Fruit fly (Drosophila melanogaster) whole organism, embryonic: ENCODE data around the gene Pebp1.

Source experiments
- Blimp-1 ChIP-seq: fragments of 200-800 bp; sonication (Bioruptor generic); optimal IDR thresholded peaks from 3 replicates; lab custom pipeline; 2018; ENCODE audit warnings: missing biosample characterization, missing genetic modification characterization, mild to moderate bottlenecking, moderate library complexity, missing genetic modification reagents
- CG10543 ChIP-seq: fragments of 200-800 bp; sonication (Bioruptor generic); optimal IDR thresholded peaks from 3 replicates; lab custom pipeline; 2017; ENCODE audit warnings: missing biosample characterization, mild to moderate bottlenecking, missing genetic modification characterization, moderate library complexity
- CG10565 ChIP-seq: fragments of 200-800 bp; sonication (Bioruptor generic); optimal IDR thresholded peaks from 3 replicates; lab custom pipeline; 2016; ENCODE audit warnings: missing biosample characterization, mild to moderate bottlenecking, missing genetic modification characterization
- CG11085 ChIP-seq: fragments of 200-800 bp; sonication (Bioruptor generic); IDR thresholded peaks from 2 replicates; pipeline ENCODE4 v1.3.6; 2022; ENCODE audit warnings: missing biosample characterization, missing genetic modification characterization
- CG12155 ChIP-seq: fragments of 200-800 bp; sonication (Bioruptor generic); optimal IDR thresholded peaks from 3 replicates; lab custom pipeline; 2016; ENCODE audit warnings: missing biosample characterization, missing genetic modification characterization
- CG13624 ChIP-seq: fragments of 200-800 bp; sonication (Bioruptor generic); optimal IDR thresholded peaks from 2 replicates; lab custom pipeline; 2016; ENCODE audit warnings: missing biosample characterization, missing genetic modification characterization
- CG13894 ChIP-seq: fragments of 200-800 bp; sonication (Bioruptor generic); optimal IDR thresholded peaks from 3 replicates; lab custom pipeline; 2018; ENCODE audit warnings: missing biosample characterization, mild to moderate bottlenecking, missing genetic modification characterization, moderate library complexity
- CG14050 ChIP-seq: fragments of 200-800 bp; sonication (Bioruptor generic); IDR thresholded peaks from 3 replicates; pipeline ENCODE4 v1.3.6; 2022; ENCODE audit warnings: missing biosample characterization, missing genetic modification characterization
- CG16863 ChIP-seq: fragments of 200-800 bp; sonication (Bioruptor generic); optimal IDR thresholded peaks from 3 replicates; lab custom pipeline; 2016; ENCODE audit warnings: missing biosample characterization, missing genetic modification characterization
- CG17186 ChIP-seq: fragments of 200-800 bp; sonication (Bioruptor generic); optimal IDR thresholded peaks from 3 replicates; lab custom pipeline; 2017; ENCODE audit warnings: missing biosample characterization, missing genetic modification reagents, missing genetic modification characterization
- CG17568 ChIP-seq: fragments of 200-800 bp; sonication (Bioruptor generic); optimal IDR thresholded peaks from 2 replicates; lab custom pipeline; 2018; ENCODE audit warnings: missing biosample characterization, mild to moderate bottlenecking, missing genetic modification characterization, moderate library complexity
- CG1832 ChIP-seq: fragments of 200-800 bp; sonication (Bioruptor generic); optimal IDR thresholded peaks from 2 replicates; lab custom pipeline; 2017; ENCODE audit warnings: missing biosample characterization, mild to moderate bottlenecking, missing genetic modification characterization, inconsistent platforms
- CG18619 ChIP-seq: fragments of 200-800 bp; sonication (Bioruptor generic); optimal IDR thresholded peaks from 3 replicates; lab custom pipeline; 2017; ENCODE audit warnings: missing biosample characterization, mild to moderate bottlenecking, missing genetic modification characterization
- CG2889 ChIP-seq: fragments of 200-800 bp; sonication (Bioruptor generic); IDR thresholded peaks from 3 replicates; pipeline ENCODE4 v1.3.6; 2022; ENCODE audit warnings: missing biosample characterization, missing genetic modification characterization
- CG3065 ChIP-seq: fragments of 200-800 bp; sonication (Bioruptor generic); optimal IDR thresholded peaks from 2 replicates; lab custom pipeline; 2016; ENCODE audit warnings: missing biosample characterization, missing genetic modification characterization
- CG4360 ChIP-seq: fragments of 200-800 bp; sonication (Bioruptor generic); IDR thresholded peaks from 2 replicates; pipeline ENCODE4 v1.3.6; 2022; ENCODE audit warnings: missing biosample characterization, missing genetic modification characterization
- CG6765 ChIP-seq: fragments of 200-800 bp; sonication (Bioruptor generic); optimal IDR thresholded peaks from 3 replicates; lab custom pipeline; 2017; ENCODE audit warnings: missing biosample characterization, mild to moderate bottlenecking, missing genetic modification characterization
- CG6791 ChIP-seq: fragments of 200-800 bp; sonication (Bioruptor generic); IDR thresholded peaks from 3 replicates; pipeline ENCODE4 v1.3.6; 2022; ENCODE audit warnings: missing biosample characterization, missing genetic modification characterization; ENCODE audit not compliant: partially characterized antibody
- CG7745 ChIP-seq: fragments of 200-800 bp; sonication (Bioruptor generic); optimal IDR thresholded peaks from 2 replicates; lab custom pipeline; 2018; ENCODE audit warnings: missing biosample characterization, mild to moderate bottlenecking, missing genetic modification characterization, moderate library complexity
- CG8281 ChIP-seq: fragments of 200-800 bp; sonication (Bioruptor generic); optimal IDR thresholded peaks from 2 replicates; lab custom pipeline; 2018; ENCODE audit warnings: missing biosample characterization, mild to moderate bottlenecking, missing genetic modification characterization, moderate library complexity
- CG8290 ChIP-seq, 3 experiments: fragments of 200-800 bp; sonication (Bioruptor generic); optimal IDR thresholded peaks; 2 replicates each; lab custom pipeline; 2016 to 2019; ENCODE audit warnings: missing biosample characterization in 3 of 3, missing genetic modification characterization in 3 of 3, mild to moderate bottlenecking in 2 of 3, moderate library complexity in 1 of 3
- CG8944 ChIP-seq: fragments of 200-800 bp; sonication (Bioruptor generic); optimal IDR thresholded peaks from 3 replicates; lab custom pipeline; 2016; ENCODE audit warnings: missing biosample characterization, missing genetic modification characterization
- Dad ChIP-seq: fragments of 200-800 bp; sonication (Bioruptor generic); optimal IDR thresholded peaks from 3 replicates; lab custom pipeline; 2016; ENCODE audit warnings: missing biosample characterization, missing genetic modification characterization
- Eip74EF ChIP-seq, 2 experiments: fragments of 200-800 bp in 1 of 2; fragments of >200 bp in 1 of 2; sonication (Bioruptor generic) in 1 of 2; optimal IDR thresholded peaks; 2 replicates each; lab custom pipeline; 2017 to 2019; ENCODE audit warnings: missing biosample characterization in 2 of 2, missing genetic modification characterization in 2 of 2, mild to moderate bottlenecking in 1 of 2, moderate library complexity in 1 of 2
- Gug ChIP-seq: fragments of 200-800 bp; sonication (Bioruptor generic); IDR thresholded peaks from 4 replicates; pipeline ENCODE4 v1.3.6; 2022; ENCODE audit warnings: missing biosample characterization, missing genetic modification characterization
- NFAT ChIP-seq: fragments of 200-800 bp; sonication (Bioruptor generic); IDR thresholded peaks from 2 replicates; pipeline ENCODE4 v1.3.6; 2022; ENCODE audit warnings: missing biosample characterization, missing genetic modification characterization
- NfI ChIP-seq: fragments of 200-800 bp; sonication (Bioruptor generic); optimal IDR thresholded peaks from 3 replicates; lab custom pipeline; 2018; ENCODE audit warnings: missing biosample characterization, mild to moderate bottlenecking, missing genetic modification characterization, moderate library complexity
- Spps ChIP-seq: fragments of 200-800 bp; sonication (Bioruptor generic); optimal IDR thresholded peaks from 2 replicates; lab custom pipeline; 2018; ENCODE audit warnings: missing biosample characterization, mild to moderate bottlenecking, missing genetic modification characterization
- ase ChIP-seq: fragments of 200-800 bp; sonication (Bioruptor generic); IDR thresholded peaks from 3 replicates; pipeline ENCODE4 v1.3.6; 2022; ENCODE audit warnings: missing biosample characterization, missing genetic modification characterization
- bbx ChIP-seq: fragments of 200-800 bp; sonication (Bioruptor generic); IDR thresholded peaks from 2 replicates; pipeline ENCODE4 v1.3.6; 2022; ENCODE audit warnings: missing biosample characterization, missing genetic modification characterization; ENCODE audit not compliant: partially characterized antibody
- ci ChIP-seq: fragments of 200-800 bp; sonication (Bioruptor generic); IDR thresholded peaks from 3 replicates; pipeline ENCODE4 v1.3.6; 2022; ENCODE audit warnings: missing biosample characterization, missing genetic modification characterization
- dm ChIP-seq: fragments of 200-800 bp; sonication (Bioruptor generic); optimal IDR thresholded peaks from 3 replicates; lab custom pipeline; 2016; ENCODE audit warnings: missing biosample characterization, missing genetic modification characterization
- dmrt11E ChIP-seq: fragments of 200-800 bp; sonication (Bioruptor generic); optimal IDR thresholded peaks from 3 replicates; lab custom pipeline; 2018; ENCODE audit warnings: missing biosample characterization, mild to moderate bottlenecking, missing genetic modification characterization, moderate library complexity
- dysf ChIP-seq: fragments of 200-800 bp; sonication (Bioruptor generic); IDR thresholded peaks from 3 replicates; pipeline ENCODE4 v1.3.6; 2022; ENCODE audit warnings: missing biosample characterization, missing genetic modification characterization
- emc ChIP-seq: fragments of 200-800 bp; sonication (Bioruptor generic); optimal IDR thresholded peaks from 2 replicates; lab custom pipeline; 2016; ENCODE audit warnings: missing biosample characterization, missing genetic modification characterization
- esg ChIP-seq: fragments of 200-800 bp; sonication (Bioruptor generic); conservative IDR thresholded peaks from 2 replicates; pipeline ENCODE4 v1.3.6; 2022; ENCODE audit warnings: missing biosample characterization, missing genetic modification characterization
- ham ChIP-seq: fragments of 200-800 bp; sonication (Bioruptor generic); IDR thresholded peaks from 2 replicates; pipeline ENCODE4 v1.3.6; 2022; ENCODE audit warnings: missing biosample characterization, missing genetic modification characterization
- hbn ChIP-seq: fragments of 200-800 bp; sonication (Bioruptor generic); IDR thresholded peaks from 2 replicates; pipeline ENCODE4 v1.3.6; 2022; ENCODE audit warnings: missing biosample characterization, missing genetic modification characterization; ENCODE audit not compliant: partially characterized antibody
- lbe ChIP-seq: fragments of 200-800 bp; sonication (Bioruptor generic); optimal IDR thresholded peaks from 2 replicates; lab custom pipeline; 2016; ENCODE audit warnings: missing biosample characterization, mild to moderate bottlenecking, missing genetic modification characterization
- phol ChIP-seq: fragments of 200-800 bp; sonication (Bioruptor generic); optimal IDR thresholded peaks from 3 replicates; lab custom pipeline; 2018; ENCODE audit warnings: missing biosample characterization, mild to moderate bottlenecking, missing genetic modification characterization, moderate library complexity
- pita ChIP-seq: fragments of 200-800 bp; sonication (Bioruptor generic); optimal IDR thresholded peaks from 2 replicates; lab custom pipeline; 2017; ENCODE audit warnings: missing biosample characterization, mild to moderate bottlenecking, missing genetic modification characterization
- rib ChIP-seq: fragments of 200-800 bp; sonication (Bioruptor generic); IDR thresholded peaks from 2 replicates; pipeline ENCODE4 v1.3.6; 2022; ENCODE audit warnings: missing biosample characterization, missing genetic modification characterization
- salm ChIP-seq: fragments of 200-800 bp; sonication (Bioruptor generic); optimal IDR thresholded peaks from 2 replicates; lab custom pipeline; 2018; ENCODE audit warnings: missing biosample characterization, mild to moderate bottlenecking, missing genetic modification characterization
- scrt ChIP-seq: fragments of 200-800 bp; sonication (Bioruptor generic); optimal IDR thresholded peaks from 2 replicates; lab custom pipeline; 2018; ENCODE audit warnings: missing biosample characterization, mild to moderate bottlenecking, missing genetic modification characterization, moderate library complexity
- sens ChIP-seq: fragments of 200-800 bp; sonication (Bioruptor generic); peaks from one replicate; lab custom pipeline; 2016; ENCODE audit warnings: missing biosample characterization, missing genetic modification characterization
- sob ChIP-seq: fragments of 200-800 bp; sonication (Bioruptor generic); IDR thresholded peaks from 2 replicates; pipeline ENCODE4 v1.3.6; 2022; ENCODE audit warnings: missing biosample characterization, missing genetic modification characterization
- tgo ChIP-seq: fragments of 200-800 bp; sonication (Bioruptor generic); IDR thresholded peaks from 3 replicates; pipeline ENCODE4 v1.3.6; 2022; ENCODE audit warnings: missing biosample characterization, missing genetic modification characterization
- tin ChIP-seq: fragments of 200-800 bp; sonication (Bioruptor generic); optimal IDR thresholded peaks from 3 replicates; lab custom pipeline; 2016; ENCODE audit warnings: missing biosample characterization, missing genetic modification characterization
- tna ChIP-seq: fragments of 200-800 bp; sonication (Bioruptor generic); IDR thresholded peaks from 2 replicates; pipeline ENCODE4 v1.3.6; 2022; ENCODE audit warnings: missing biosample characterization, missing genetic modification characterization; ENCODE audit not compliant: partially characterized antibody
- unpg ChIP-seq: fragments of 200-800 bp; sonication (Bioruptor generic); optimal IDR thresholded peaks from 3 replicates; lab custom pipeline; 2018; ENCODE audit warnings: missing biosample characterization, mild to moderate bottlenecking, missing genetic modification characterization, moderate library complexity
- z ChIP-seq: fragments of 200-800 bp; sonication (Bioruptor generic); IDR thresholded peaks from 3 replicates; pipeline ENCODE4 v1.3.6; 2022; ENCODE audit warnings: missing biosample characterization, missing genetic modification characterization

The Pebp1 gene

DNA sequence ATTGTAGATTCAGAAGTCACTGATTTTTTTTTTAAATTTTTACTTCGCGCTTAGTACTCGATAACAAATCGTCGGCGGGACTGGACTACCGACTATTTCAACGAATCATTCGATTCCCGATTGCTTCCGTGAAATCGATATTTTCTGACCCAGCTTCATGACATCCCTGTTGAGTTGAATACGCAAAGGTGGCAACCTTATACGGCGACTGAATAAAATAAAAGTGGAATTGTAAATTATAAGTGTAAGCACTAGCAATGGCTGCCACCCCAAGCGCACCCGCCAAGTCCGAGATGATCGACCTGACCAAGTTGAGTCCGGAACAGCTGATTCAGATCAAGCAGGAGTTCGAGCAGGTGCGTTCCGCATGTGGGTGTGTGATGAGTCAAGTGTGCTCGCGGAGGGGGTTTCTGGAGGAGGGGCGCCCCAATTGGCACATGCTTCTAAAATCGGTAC lies 21.2 kb downstream of the Pebp1 start, which contains the start of gene Pfdn5 (continued):
- TF ChIP-seq CG4360 (GFP tag; lab: Robert Waterston, UW) (no peak), CG11085 (GFP tag; lab: Robert Waterston, UW) (no peak), CG6791 (GFP tag; lab: Robert Waterston, UW) (peak; percentile 90), CG8944 (GFP tag; lab: Kevin White, UChicago) (no peak), CG13894 (tag; lab: Kevin White, UChicago) (no peak), dysf (GFP tag; lab: Robert Waterston, UW) (no peak), Blimp-1 (GFP tag; lab: Kevin White, UChicago) (no peak), sob (GFP tag; lab: Robert Waterston, UW) (no peak), pita (GFP tag; lab: Kevin White, UChicago) (no peak), dm (peak; percentile 73), tna (GFP tag; lab: Robert Waterston, UW) (peak; percentile 87), esg (GFP tag; lab: Robert Waterston, UW) (no peak), ase (GFP tag; lab: Robert Waterston, UW) (no peak), CG17186 (peak; percentile 4), lbe (GFP tag; lab: Kevin White, UChicago) (no peak), phol (tag; lab: Kevin White, UChicago) (peak; percentile 53), CG3065 (GFP tag; lab: Kevin White, UChicago) (no peak), CG7745 (no peak), scrt (GFP tag; lab: Kevin White, UChicago) (no peak), ham (GFP tag; lab: Robert Waterston, UW) (no peak), hbn (GFP tag; lab: Robert Waterston, UW) (peak; percentile 74), CG6765 (GFP tag; lab: Kevin White, UChicago) (no peak), CG8290 (GFP tag; optimal IDR thresholded peaks at IDR 0.05; lab: Kevin White, UChicago) (no peak), CG8290 (tag; optimal IDR thresholded peaks at IDR 0.05; lab: Kevin White, UChicago) (no peak), tgo (GFP tag; lab: Robert Waterston, UW) (no peak), NFAT (GFP tag; lab: Robert Waterston, UW) (no peak), CG10543 (GFP tag; lab: Kevin White, UChicago) (no peak), CG12155 (peak; percentile 8), CG16863 (GFP tag; lab: Kevin White, UChicago) (no peak), dmrt11E (tag; lab: Kevin White, UChicago) (no peak), CG13624 (GFP tag; lab: Kevin White, UChicago) (peak; percentile 38), emc (GFP tag; lab: Kevin White, UChicago) (no peak), z (GFP tag; lab: Robert Waterston, UW) (no peak), bbx (GFP tag; lab: Robert Waterston, UW) (peak; percentile 82), CG10565 (no peak), tin (GFP tag; lab: Kevin White, UChicago) (no peak), ci (GFP tag; lab: Robert Waterston, UW) (no peak), sens (GFP tag; lab: Kevin White, UChicago) (peak; percentile 75), rib (0 out of 2 replicates have a peak, but pooled peaks have one; percentile 37), CG14050 (GFP tag; lab: Robert Waterston, UW) (no peak), Dad (GFP tag; lab: Kevin White, UChicago) (no peak), unpg (GFP tag; lab: Kevin White, UChicago) (no peak), Eip74EF (GFP tag; optimal IDR thresholded peaks at IDR 0.05; lab: Kevin White, UChicago) (no peak), CG8281 (tag; lab: Kevin White, UChicago) (no peak), CG18619 (GFP tag; lab: Kevin White, UChicago) (no peak), CG1832 (GFP tag; lab: Kevin White, UChicago) (no peak), CG2889 (GFP tag; lab: Robert Waterston, UW) (no peak), Gug (GFP tag; lab: Robert Waterston, UW) (no peak), NfI (no peak), CG17568 (no peak), salm (tag; lab: Kevin White, UChicago) (no peak), Spps (tag; lab: Kevin White, UChicago) (no peak)
